Fruit fly (Drosophila melanogaster) whole organism, embryonic: ENCODE measurements around the gene Alg12.

Experiments
- Ada2b ChIP-seq: fragments of 200-800 bp; sonication (Bioruptor generic); IDR thresholded peaks from 2 replicates; pipeline ENCODE4 v1.3.6; 2022; ENCODE audit warnings: missing biosample characterization, missing genetic modification characterization
- Aef1 ChIP-seq: fragments of 200-800 bp; sonication (Bioruptor generic); IDR thresholded peaks from 3 replicates; pipeline ENCODE4 v1.3.6; 2022; ENCODE audit warnings: missing biosample characterization, missing genetic modification characterization
- Atf6 ChIP-seq: fragments of 200-800 bp; sonication (Bioruptor generic); IDR thresholded peaks from 2 replicates; pipeline ENCODE4 v1.3.6; 2022; ENCODE audit warnings: missing biosample characterization, missing genetic modification characterization
- Blimp-1 ChIP-seq: fragments of 200-800 bp; sonication (Bioruptor generic); optimal IDR thresholded peaks from 3 replicates; lab custom pipeline; 2018; ENCODE audit warnings: missing biosample characterization, missing genetic modification characterization, mild to moderate bottlenecking, moderate library complexity, missing genetic modification reagents
- Bteb2 ChIP-seq: fragments of 200-800 bp; sonication (Bioruptor generic); optimal IDR thresholded peaks from 2 replicates; lab custom pipeline; 2016; ENCODE audit warnings: missing biosample characterization, missing genetic modification characterization
- CG10366 ChIP-seq: fragments of 200-800 bp; sonication (Bioruptor generic); IDR thresholded peaks from 2 replicates; pipeline ENCODE4 v1.3.6; 2022; ENCODE audit warnings: missing biosample characterization, missing genetic modification characterization
- CG10462 ChIP-seq: fragments of 200-800 bp; sonication (Bioruptor generic); optimal IDR thresholded peaks from 2 replicates; lab custom pipeline; 2016; ENCODE audit warnings: missing biosample characterization, missing genetic modification characterization
- CG15479 ChIP-seq: fragments of 200-800 bp; sonication (Bioruptor generic); optimal IDR thresholded peaks from 3 replicates; lab custom pipeline; 2019; ENCODE audit warnings: missing biosample characterization, mild to moderate bottlenecking, missing genetic modification characterization, moderate library complexity
- CG17612 ChIP-seq: fragments of 200-800 bp; sonication (Bioruptor generic); IDR thresholded peaks from 2 replicates; pipeline ENCODE4 v1.3.6; 2022; ENCODE audit warnings: missing biosample characterization, missing genetic modification characterization
- CG17802 ChIP-seq: fragments of 200-800 bp; sonication (Bioruptor generic); optimal IDR thresholded peaks from 2 replicates; lab custom pipeline; 2018; ENCODE audit warnings: missing biosample characterization, mild to moderate bottlenecking, missing genetic modification characterization, moderate library complexity
- CG2199 ChIP-seq: fragments of 200-800 bp; sonication (Bioruptor generic); IDR thresholded peaks from 3 replicates; pipeline ENCODE4 v1.3.6; 2022; ENCODE audit warnings: missing biosample characterization, missing genetic modification characterization
- CG31388 ChIP-seq: fragments of 200-800 bp; sonication (Bioruptor generic); optimal IDR thresholded peaks from 2 replicates; lab custom pipeline; 2016; ENCODE audit warnings: missing biosample characterization, missing genetic modification characterization
- CG3847 ChIP-seq: fragments of 200-800 bp; sonication (Bioruptor generic); IDR thresholded peaks from 2 replicates; pipeline ENCODE4 v1.3.6; 2022; ENCODE audit warnings: missing biosample characterization, missing genetic modification characterization
- CG42726 ChIP-seq: fragments of 200-800 bp; sonication (Bioruptor generic); IDR thresholded peaks from 2 replicates; pipeline ENCODE4 v1.3.6; 2022; ENCODE audit warnings: missing biosample characterization, missing genetic modification characterization; ENCODE audit not compliant: partially characterized antibody
- CG6683 ChIP-seq: fragments of 200-800 bp; sonication (Bioruptor generic); optimal IDR thresholded peaks from 2 replicates; lab custom pipeline; 2017; ENCODE audit warnings: missing biosample characterization, mild to moderate bottlenecking, missing genetic modification characterization, missing genetic modification reagents
- CG7556 ChIP-seq: fragments of 200-800 bp; sonication (Bioruptor generic); optimal IDR thresholded peaks from 2 replicates; lab custom pipeline; 2017; ENCODE audit warnings: missing biosample characterization, mild to moderate bottlenecking, missing genetic modification characterization
- CG7963 ChIP-seq: fragments of 200-800 bp; sonication (Bioruptor generic); IDR thresholded peaks from 3 replicates; pipeline ENCODE4 v1.3.6; 2022; ENCODE audit warnings: missing biosample characterization, missing genetic modification characterization; ENCODE audit not compliant: partially characterized antibody
- CG7987 ChIP-seq: fragments of 200-800 bp; sonication (Bioruptor generic); optimal IDR thresholded peaks from 2 replicates; lab custom pipeline; 2018; ENCODE audit warnings: missing biosample characterization, mild to moderate bottlenecking, missing genetic modification characterization, moderate library complexity
- CG8478 ChIP-seq: fragments of >200 bp; optimal IDR thresholded peaks from 2 replicates; lab custom pipeline; 2018
- Fer3 ChIP-seq: fragments of 200-800 bp; sonication (Bioruptor generic); optimal IDR thresholded peaks from 2 replicates; lab custom pipeline; 2018; ENCODE audit warnings: missing biosample characterization, mild to moderate bottlenecking, missing genetic modification characterization, moderate library complexity
- HLH54F ChIP-seq: fragments of 200-800 bp; sonication (Bioruptor generic); optimal IDR thresholded peaks from 3 replicates; lab custom pipeline; 2016; ENCODE audit warnings: missing biosample characterization, missing genetic modification characterization
- Lpt ChIP-seq: fragments of >200 bp; optimal IDR thresholded peaks from 2 replicates; lab custom pipeline; 2018; ENCODE audit warnings: missing biosample characterization, missing genetic modification characterization
- NK7.1 ChIP-seq: fragments of 200-800 bp; sonication (Bioruptor generic); optimal IDR thresholded peaks from 3 replicates; lab custom pipeline; 2016; ENCODE audit warnings: missing biosample characterization, missing genetic modification characterization
- Nf-YB ChIP-seq: fragments of 200-800 bp; sonication (Bioruptor generic); optimal IDR thresholded peaks from 3 replicates; lab custom pipeline; 2019; ENCODE audit warnings: missing biosample characterization, mild to moderate bottlenecking, missing genetic modification characterization, moderate library complexity
- Side ChIP-seq: fragments of 200-800 bp; sonication (Bioruptor generic); optimal IDR thresholded peaks from 2 replicates; lab custom pipeline; 2016; ENCODE audit warnings: missing biosample characterization, missing genetic modification characterization
- Stat92E ChIP-seq, 3 experiments: fragments of >200 bp in 2 of 3; fragments of 200-800 bp in 1 of 3; sonication (Bioruptor generic) in 1 of 3; optimal IDR thresholded peaks; 2 replicates each; lab custom pipeline; 2017 to 2019; ENCODE audit warnings: missing biosample characterization in 3 of 3, missing genetic modification characterization in 3 of 3, mild to moderate bottlenecking in 1 of 3, moderate library complexity in 1 of 3
- Tbp ChIP-seq: fragments of >200 bp; optimal IDR thresholded peaks from 2 replicates; lab custom pipeline; 2018; ENCODE audit warnings: missing biosample characterization, missing genetic modification characterization
- Xbp1 ChIP-seq: fragments of 200-800 bp; sonication (Bioruptor generic); optimal IDR thresholded peaks from 3 replicates; lab custom pipeline; 2016; ENCODE audit warnings: missing biosample characterization, mild to moderate bottlenecking, missing genetic modification characterization
- ara ChIP-seq: fragments of 200-800 bp; sonication (Bioruptor generic); IDR thresholded peaks from 2 replicates; pipeline ENCODE4 v1.3.6; 2022; ENCODE audit warnings: missing biosample characterization, missing genetic modification characterization
- cwo ChIP-seq: fragments of 200-800 bp; sonication (Bioruptor generic); optimal IDR thresholded peaks from 3 replicates; lab custom pipeline; 2017; ENCODE audit warnings: missing biosample characterization, missing genetic modification characterization, mild to moderate bottlenecking, moderate library complexity, missing genetic modification reagents
- en ChIP-seq: fragments of 200-800 bp; sonication (Bioruptor generic); optimal IDR thresholded peaks from 2 replicates; lab custom pipeline; 2016; ENCODE audit warnings: missing biosample characterization, missing genetic modification characterization
- eve ChIP-seq, 2 experiments: fragments of >200 bp; optimal IDR thresholded peaks; 2 replicates each; lab custom pipeline; 2017; ENCODE audit warnings: missing biosample characterization in 2 of 2, missing genetic modification characterization in 2 of 2
- gce ChIP-seq: fragments of 200-800 bp; sonication (Bioruptor generic); IDR thresholded peaks from 3 replicates; pipeline ENCODE4 v1.3.6; 2022; ENCODE audit warnings: missing biosample characterization, missing genetic modification characterization
- gcm ChIP-seq: fragments of 200-800 bp; sonication (Bioruptor generic); optimal IDR thresholded peaks from 2 replicates; lab custom pipeline; 2019; ENCODE audit warnings: missing biosample characterization, mild to moderate bottlenecking, missing genetic modification characterization, moderate library complexity
- ham ChIP-seq: fragments of 200-800 bp; sonication (Bioruptor generic); IDR thresholded peaks from 2 replicates; pipeline ENCODE4 v1.3.6; 2022; ENCODE audit warnings: missing biosample characterization, missing genetic modification characterization
- hb ChIP-seq: fragments of 200-800 bp; sonication (Bioruptor generic); IDR thresholded peaks from 3 replicates; pipeline ENCODE4 v1.3.6; 2022; ENCODE audit warnings: missing biosample characterization, missing genetic modification characterization; ENCODE audit not compliant: partially characterized antibody
- ken ChIP-seq: fragments of 200-800 bp; sonication (Bioruptor generic); IDR thresholded peaks from 3 replicates; pipeline ENCODE4 v1.3.6; 2022; ENCODE audit warnings: missing biosample characterization, missing genetic modification characterization
- knrl ChIP-seq: fragments of 200-800 bp; sonication (Bioruptor generic); IDR thresholded peaks from 3 replicates; pipeline ENCODE4 v1.3.6; 2022; ENCODE audit warnings: missing biosample characterization, missing genetic modification characterization; ENCODE audit not compliant: partially characterized antibody
- lilli ChIP-seq: fragments of 200-800 bp; sonication (Bioruptor generic); optimal IDR thresholded peaks from 3 replicates; lab custom pipeline; 2016; ENCODE audit warnings: missing biosample characterization, missing genetic modification characterization
- nau ChIP-seq: fragments of 200-800 bp; sonication (Bioruptor generic); optimal IDR thresholded peaks from 3 replicates; lab custom pipeline; 2017; ENCODE audit warnings: missing biosample characterization, mild to moderate bottlenecking, missing genetic modification characterization, missing genetic modification reagents
- p53 ChIP-seq: fragments of 200-800 bp; sonication (Bioruptor generic); optimal IDR thresholded peaks from 2 replicates; lab custom pipeline; 2016; ENCODE audit warnings: missing biosample characterization, missing genetic modification characterization
- pnt ChIP-seq: fragments of 200-800 bp; sonication (Bioruptor generic); optimal IDR thresholded peaks from 3 replicates; lab custom pipeline; 2016; ENCODE audit warnings: missing biosample characterization, missing genetic modification characterization
- pros ChIP-seq: fragments of 200-800 bp; sonication (Bioruptor generic); optimal IDR thresholded peaks from 3 replicates; lab custom pipeline; 2019; ENCODE audit warnings: missing biosample characterization, mild to moderate bottlenecking, missing genetic modification characterization, moderate library complexity
- schlank ChIP-seq: fragments of 200-800 bp; sonication (Bioruptor generic); optimal IDR thresholded peaks from 2 replicates; lab custom pipeline; 2018; ENCODE audit warnings: missing biosample characterization, mild to moderate bottlenecking, missing genetic modification characterization
- sens ChIP-seq: fragments of 200-800 bp; sonication (Bioruptor generic); peaks from one replicate; lab custom pipeline; 2016; ENCODE audit warnings: missing biosample characterization, missing genetic modification characterization
- sqz ChIP-seq: fragments of 200-800 bp; sonication (Bioruptor generic); optimal IDR thresholded peaks from 3 replicates; lab custom pipeline; 2018; ENCODE audit warnings: missing biosample characterization, mild to moderate bottlenecking, missing genetic modification characterization
- sr ChIP-seq: fragments of 200-800 bp; sonication (Bioruptor generic); IDR thresholded peaks from 3 replicates; pipeline ENCODE4 v1.3.6; 2022; ENCODE audit warnings: missing biosample characterization, missing genetic modification characterization
- tna ChIP-seq: fragments of 200-800 bp; sonication (Bioruptor generic); IDR thresholded peaks from 2 replicates; pipeline ENCODE4 v1.3.6; 2022; ENCODE audit warnings: missing biosample characterization, missing genetic modification characterization; ENCODE audit not compliant: partially characterized antibody
- toy ChIP-seq: fragments of 200-800 bp; sonication (Bioruptor generic); IDR thresholded peaks from 2 replicates; pipeline ENCODE4 v1.3.6; 2022; ENCODE audit warnings: missing biosample characterization, missing genetic modification characterization
- wek ChIP-seq: fragments of 200-800 bp; sonication (Bioruptor generic); optimal IDR thresholded peaks from 3 replicates; lab custom pipeline; 2018; ENCODE audit warnings: missing biosample characterization, mild to moderate bottlenecking, missing genetic modification characterization, moderate library complexity
- zfh1 ChIP-seq: fragments of 200-800 bp; sonication (Bioruptor generic); IDR thresholded peaks from 3 replicates; pipeline ENCODE4 v1.3.6; 2022; ENCODE audit warnings: missing biosample characterization, missing genetic modification characterization

Gene Alg12

DNA sequence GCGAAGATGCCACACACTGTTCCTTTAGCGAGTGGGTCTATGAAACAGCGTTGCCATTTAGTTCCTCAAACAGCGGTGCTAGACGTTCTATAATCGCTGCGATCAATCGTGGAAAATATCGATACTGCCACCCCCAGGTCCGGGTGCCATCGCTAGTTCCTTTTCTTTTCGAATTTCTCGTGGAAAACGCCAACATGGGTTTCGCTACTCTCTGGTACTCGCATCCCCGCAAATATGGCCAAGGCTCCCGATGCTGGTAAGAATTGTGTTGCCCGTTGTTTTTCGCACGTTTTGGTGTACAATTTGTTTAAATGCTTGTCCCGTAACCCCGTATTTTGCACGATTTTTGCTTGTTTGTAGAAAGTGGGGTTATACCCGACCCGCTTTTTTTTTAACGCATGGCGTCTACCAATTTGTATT lies 21.7 kb downstream of the Alg12 start, which contains the start of gene RpS29 (continued):
- TF ChIP-seq ara (GFP tag; lab: Robert Waterston, UW): peak; percentile 60; the same call in 1 of the 2 replicates
- TF ChIP-seq nau: no peak
- peak; percentile 49 for TF ChIP-seq Nf-YB
- TF ChIP-seq CG10462 (GFP tag; lab: Kevin White, UChicago): no peak
- TF ChIP-seq wek (GFP tag; lab: Kevin White, UChicago): peak; percentile 68
- TF ChIP-seq Lpt (GFP tag; lab: Kevin White, UChicago): no peak
- TF ChIP-seq pros (GFP tag; lab: Kevin White, UChicago): no peak
- TF ChIP-seq Atf6 (GFP tag; lab: Robert Waterston, UW): peak; percentile 72
- TF ChIP-seq Xbp1 (GFP tag; lab: Kevin White, UChicago): peak; percentile 85
- peak; percentile 45 for TF ChIP-seq CG7556 (GFP tag; lab: Kevin White, UChicago)
- peak; percentile 55; the same call in 1 of the 3 replicates for TF ChIP-seq gce (GFP tag; lab: Robert Waterston, UW)
- peak; percentile 86 for TF ChIP-seq CG10366 (GFP tag; lab: Robert Waterston, UW)
- TF ChIP-seq CG7963 (GFP tag; lab: Robert Waterston, UW): peak; percentile 79
- peak; percentile 92 for TF ChIP-seq ken (GFP tag; lab: Robert Waterston, UW)
- peak; percentile 95 for TF ChIP-seq sens (GFP tag; lab: Kevin White, UChicago)
- no peak for TF ChIP-seq CG31388 (GFP tag; lab: Kevin White, UChicago)
- no peak for TF ChIP-seq ham
- peak; percentile 89 for TF ChIP-seq hb (GFP tag; lab: Robert Waterston, UW)
- peak; percentile 76 for TF ChIP-seq Bteb2 (GFP tag; lab: Kevin White, UChicago)
- TF ChIP-seq knrl (GFP tag; lab: Robert Waterston, UW): peak; percentile 95
- TF ChIP-seq CG2199: peak; percentile 55; the same call in 1 of the 3 replicates
- peak; percentile 51; the same call in 1 of the 2 replicates for TF ChIP-seq toy
- TF ChIP-seq zfh1: peak; percentile 84
- TF ChIP-seq Tbp (GFP tag; lab: Kevin White, UChicago): peak; percentile 61
- peak; percentile 71 for TF ChIP-seq Fer3 (tag; lab: Kevin White, UChicago)
- TF ChIP-seq sr (GFP tag; lab: Robert Waterston, UW): peak; percentile 61; the same call in 2 of the 3 replicates
- peak; percentile 53 for TF ChIP-seq CG17802 (tag; lab: Kevin White, UChicago)
- peak; percentile 91 for TF ChIP-seq lilli (GFP tag; lab: Kevin White, UChicago)
- TF ChIP-seq CG42726: peak; percentile 98
- TF ChIP-seq Stat92E (GFP tag; optimal IDR thresholded peaks at IDR 0.05; lab: Kevin White, UChicago): peak in 1 of 3 experiments; percentile 23
- TF ChIP-seq Side (GFP tag; lab: Kevin White, UChicago): peak; percentile 86
- peak; percentile 85 for TF ChIP-seq schlank (tag; lab: Kevin White, UChicago)
- TF ChIP-seq eve (GFP tag; optimal IDR thresholded peaks at IDR 0.05; lab: Kevin White, UChicago): no peak
- TF ChIP-seq CG15479 (GFP tag; lab: Kevin White, UChicago): no peak
- TF ChIP-seq Blimp-1: peak; percentile 60
- TF ChIP-seq Aef1 (GFP tag; lab: Robert Waterston, UW): peak; percentile 77
- peak; percentile 31; the same call in 1 of the 2 replicates for TF ChIP-seq CG17612 (GFP tag; lab: Robert Waterston, UW)
- TF ChIP-seq CG7987: peak; percentile 90
- TF ChIP-seq HLH54F (GFP tag; lab: Kevin White, UChicago): peak; percentile 87
- peak; percentile 48 for TF ChIP-seq cwo (GFP tag; lab: Kevin White, UChicago)
- peak; percentile 59 for TF ChIP-seq en (GFP tag; lab: Kevin White, UChicago)
- TF ChIP-seq pnt (GFP tag; lab: Kevin White, UChicago): peak; percentile 73
- TF ChIP-seq CG6683 (GFP tag; lab: Kevin White, UChicago): peak; percentile 73
- peak; percentile 83 for TF ChIP-seq p53 (GFP tag; lab: Kevin White, UChicago)
- TF ChIP-seq CG8478 (lab: Kevin White, UChicago): no peak
- TF ChIP-seq sqz (GFP tag; lab: Kevin White, UChicago): peak; percentile 75
- peak; percentile 65 for TF ChIP-seq NK7.1 (GFP tag; lab: Kevin White, UChicago)
- TF ChIP-seq tna (GFP tag; lab: Robert Waterston, UW): peak; percentile 86
- TF ChIP-seq CG3847 (GFP tag; lab: Robert Waterston, UW): peak; percentile 97
- TF ChIP-seq gcm (GFP tag; lab: Kevin White, UChicago): peak; percentile 74
- TF ChIP-seq Ada2b: peak; percentile 76
